Worm (Caenorhabditis elegans): ENCODE measurements around the gene gpr-2.

ce11 chrIII:9359060-9359459 lies 33.9 kb downstream of the gpr-2 start, which contains the start of gene K04H4.5:
- TF ChIP-seq lin-15B (tag; optimal IDR thresholded peaks at IDR 0.05) (no peak), mxl-2 (GFP tag; conservative IDR thresholded peaks at IDR 0.05) (no peak), cey-2 (tag; optimal IDR thresholded peaks at IDR 0.05; ENCODE audit: borderline replicate concordance, insufficient read depth) (no peak)
